Fruit fly (Drosophila melanogaster): Measurements from ENCODE around the gene CG14441.
A peak's percentile ranks its signal among the peaks of the same experiment; 100 is the strongest.

The CG14441 gene

dm6 chrX:6699255-6699885 lies at the start of gene CG14441 (continued):
- TF ChIP-seq ash1 (GFP tag; optimal IDR thresholded peaks at IDR 0.05): no peak
- TF ChIP-seq CG17186 (GFP tag; optimal IDR thresholded peaks at IDR 0.05): no peak
- TF ChIP-seq CG6683 (GFP tag; optimal IDR thresholded peaks at IDR 0.05): peak; percentile 54
- peak; percentile 52 for TF ChIP-seq Dek (tag; optimal IDR thresholded peaks at IDR 0.05)
- peak; percentile 43 for TF ChIP-seq NfI (GFP tag; optimal IDR thresholded peaks at IDR 0.05)
- TF ChIP-seq Xbp1 (GFP tag; optimal IDR thresholded peaks at IDR 0.05): peak; percentile 8
- TF ChIP-seq Dref (GFP tag; IDR thresholded peaks at IDR 0.05): no peak
- TF ChIP-seq CG10543 (GFP tag; optimal IDR thresholded peaks at IDR 0.05): peak; percentile 86
- 0 out of 3 replicates have a peak, but pooled peaks have one; percentile 21 for TF ChIP-seq ase (GFP tag; IDR thresholded peaks at IDR 0.05)
- TF ChIP-seq CG6813 (GFP tag; optimal IDR thresholded peaks at IDR 0.05): peak; percentile 34
- TF ChIP-seq crp (GFP tag; optimal IDR thresholded peaks at IDR 0.05): no peak
- TF ChIP-seq salm (tag; optimal IDR thresholded peaks at IDR 0.05): peak; percentile 19
- TF ChIP-seq her (GFP tag; optimal IDR thresholded peaks at IDR 0.05): peak; percentile 40
- TF ChIP-seq sob (GFP tag; IDR thresholded peaks at IDR 0.05): 0 out of 2 replicates have a peak, but pooled peaks have one; percentile 34
- peak; percentile 32 for TF ChIP-seq unpg (GFP tag; optimal IDR thresholded peaks at IDR 0.05)
- TF ChIP-seq CG8944 (GFP tag; optimal IDR thresholded peaks at IDR 0.05): no peak
- TF ChIP-seq CG17912 (GFP tag; optimal IDR thresholded peaks at IDR 0.05): no peak
- peak; percentile 1 for TF ChIP-seq kay (GFP tag; optimal IDR thresholded peaks at IDR 0.05)
- TF ChIP-seq cg (GFP tag; optimal IDR thresholded peaks at IDR 0.05): peak; percentile 65
- TF ChIP-seq ham (GFP tag; IDR thresholded peaks at IDR 0.05): no peak
- peak; percentile 19; the same call in 1 of the 2 replicates for TF ChIP-seq NFAT (GFP tag; IDR thresholded peaks at IDR 0.05)
- peak; percentile 32 for TF ChIP-seq CG15011 (GFP tag; optimal IDR thresholded peaks at IDR 0.05)
- TF ChIP-seq Camta (GFP tag; optimal IDR thresholded peaks at IDR 0.05): peak; percentile 30
- TF ChIP-seq CG17385 (GFP tag; optimal IDR thresholded peaks at IDR 0.05): peak; percentile 57
- TF ChIP-seq scrt (GFP tag; optimal IDR thresholded peaks at IDR 0.05): peak; percentile 67
- peak; percentile 95 for TF ChIP-seq knrl (GFP tag; IDR thresholded peaks at IDR 0.05; ENCODE audit: partially characterized antibody)
- TF ChIP-seq chn (GFP tag; optimal IDR thresholded peaks at IDR 0.05): no peak
- TF ChIP-seq ftz-f1 (GFP tag; optimal IDR thresholded peaks at IDR 0.05): no peak
- no peak for TF ChIP-seq tgo (GFP tag; IDR thresholded peaks at IDR 0.05)
- TF ChIP-seq gce (GFP tag; IDR thresholded peaks at IDR 0.05): no peak
- TF ChIP-seq exex (tag; optimal IDR thresholded peaks at IDR 0.05): peak; percentile 49
- TF ChIP-seq Mad (GFP tag; optimal IDR thresholded peaks at IDR 0.05): peak; percentile 52
- TF ChIP-seq Stat92E (GFP tag; optimal IDR thresholded peaks at IDR 0.05): peak in 1 of 3 experiments; percentile 82
- no peak for TF ChIP-seq wdn (GFP tag; IDR thresholded peaks at IDR 0.05)
- peak; percentile 55 for TF ChIP-seq ERR (GFP tag; optimal IDR thresholded peaks at IDR 0.05)
- peak; percentile 2 for TF ChIP-seq Side (GFP tag; optimal IDR thresholded peaks at IDR 0.05)
- TF ChIP-seq pita (GFP tag; optimal IDR thresholded peaks at IDR 0.05): no peak
- TF ChIP-seq nmo (GFP tag; optimal IDR thresholded peaks at IDR 0.05): peak; percentile 38
- peak; percentile 40 for TF ChIP-seq Hey (tag; optimal IDR thresholded peaks at IDR 0.05)
- peak; percentile 47; the same call in 1 of the 2 replicates for TF ChIP-seq CG31441 (GFP tag; IDR thresholded peaks at IDR 0.05)
- TF ChIP-seq dpn (GFP tag; optimal IDR thresholded peaks at IDR 0.05): peak; percentile 5 to 21
- no peak for TF ChIP-seq zf30C (GFP tag; optimal IDR thresholded peaks at IDR 0.05)
- peak; percentile 30 for TF ChIP-seq bcd (GFP tag; optimal IDR thresholded peaks at IDR 0.05)
- TF ChIP-seq CG7987 (GFP tag; optimal IDR thresholded peaks at IDR 0.05): peak; percentile 25
- peak; percentile 13 for TF ChIP-seq CG30403 (GFP tag; optimal IDR thresholded peaks at IDR 0.05)
- TF ChIP-seq fru (optimal IDR thresholded peaks at IDR 0.05): no peak
- TF ChIP-seq crol (GFP tag; IDR thresholded peaks at IDR 0.05): peak; percentile 78
- TF ChIP-seq toy (GFP tag; IDR thresholded peaks at IDR 0.05): 0 out of 2 replicates have a peak, but pooled peaks have one; percentile 27
- TF ChIP-seq pfk (GFP tag; optimal IDR thresholded peaks at IDR 0.05): peak; percentile 65

All from whole organism, embryonic.